Fruit fly (Drosophila melanogaster): ENCODE measurements around the gene PolD1.

- TF ChIP-seq CG10267 (tag; optimal IDR thresholded peaks at IDR 0.05): peak; percentile 93
- peak; percentile 98 for TF ChIP-seq CG8924 (tag; optimal IDR thresholded peaks at IDR 0.05)
- peak; percentile 94 for TF ChIP-seq Hsf (GFP tag; optimal IDR thresholded peaks at IDR 0.05)
- TF ChIP-seq dati (GFP tag; IDR thresholded peaks at IDR 0.05): peak; percentile 96
- peak; percentile 95 for TF ChIP-seq onecut (GFP tag; IDR thresholded peaks at IDR 0.05)
- TF ChIP-seq Abd-B (GFP tag; optimal IDR thresholded peaks at IDR 0.05): peak; percentile 99
- TF ChIP-seq pros (GFP tag; optimal IDR thresholded peaks at IDR 0.05): peak; percentile 76
- TF ChIP-seq Hr51 (GFP tag; optimal IDR thresholded peaks at IDR 0.05): peak; percentile 94 to 97
- TF ChIP-seq CG7963 (GFP tag; IDR thresholded peaks at IDR 0.05; ENCODE audit: partially characterized antibody): no peak
- peak; percentile 95 for TF ChIP-seq slou (GFP tag; optimal IDR thresholded peaks at IDR 0.05)
- peak; percentile 55 for TF ChIP-seq bigmax (GFP tag; optimal IDR thresholded peaks at IDR 0.05)
- peak; percentile 96 for TF ChIP-seq ewg (GFP tag; optimal IDR thresholded peaks at IDR 0.05)
These were observed 4.7 kb downstream of the PolD1 start, which contains the start of the genes brm and Arl1 for dm6 chr3L:15982783-15983432.
